Fruit fly (Drosophila melanogaster): ENCODE measurements around the gene Tm2.
A peak's percentile ranks its signal among the peaks of the same experiment; 100 is the strongest.

Gene Tm2

dm6 chr3R:15319912-15320746 is 10.1 kb downstream of the Tm2 start, which contains the start of the genes CG6276 and CG44040 (continued):
- TF ChIP-seq Trl (optimal IDR thresholded peaks at IDR 0.05) = no peak
- TF ChIP-seq Trl (GFP tag; optimal IDR thresholded peaks at IDR 0.05) = no peak
- TF ChIP-seq CG1832 (GFP tag; optimal IDR thresholded peaks at IDR 0.05) = no peak
- no peak for TF ChIP-seq zf30C (GFP tag; optimal IDR thresholded peaks at IDR 0.05)
- peak in 1 of 2 experiments; percentile 3 for TF ChIP-seq insv (GFP tag; optimal IDR thresholded peaks at IDR 0.05)
- no peak for TF ChIP-seq Bdp1 (GFP tag; optimal IDR thresholded peaks at IDR 0.05)
- TF ChIP-seq Ets65A (GFP tag) = peak; percentile 92
- TF ChIP-seq gfzf (GFP tag; optimal IDR thresholded peaks at IDR 0.05) = no peak
- TF ChIP-seq Dll (GFP tag; IDR thresholded peaks at IDR 0.05; ENCODE audit: partially characterized antibody) = no peak
- no peak for TF ChIP-seq trh (GFP tag; optimal IDR thresholded peaks at IDR 0.05)
- TF ChIP-seq Antp (GFP tag; optimal IDR thresholded peaks at IDR 0.05) = peak; percentile 32
- no peak for TF ChIP-seq zen (tag; optimal IDR thresholded peaks at IDR 0.05)
- TF ChIP-seq ab (GFP tag; optimal IDR thresholded peaks at IDR 0.05) = no peak
- TF ChIP-seq CG12219 (GFP tag; optimal IDR thresholded peaks at IDR 0.05) = peak; percentile 22
- TF ChIP-seq CG7786 (GFP tag; optimal IDR thresholded peaks at IDR 0.05) = peak; percentile 34
- peak; percentile 32 for TF ChIP-seq CG9609 (GFP tag; optimal IDR thresholded peaks at IDR 0.05)
- peak; percentile 40 for TF ChIP-seq CG4424 (GFP tag; optimal IDR thresholded peaks at IDR 0.05)
- peak; percentile 42 for TF ChIP-seq Nf-YC (tag; optimal IDR thresholded peaks at IDR 0.05)
- TF ChIP-seq CG8388 (GFP tag; optimal IDR thresholded peaks at IDR 0.05) = peak; percentile 32
- no peak for TF ChIP-seq Scr (GFP tag; IDR thresholded peaks at IDR 0.05; ENCODE audit: partially characterized antibody)
- no peak for TF ChIP-seq Doc2 (GFP tag; IDR thresholded peaks at IDR 0.05)
- TF ChIP-seq Dek (tag; optimal IDR thresholded peaks at IDR 0.05) = peak; percentile 35
- TF ChIP-seq Gsc (GFP tag; IDR thresholded peaks at IDR 0.05) = no peak
- peak; percentile 65 for TF ChIP-seq CG2678 (tag; optimal IDR thresholded peaks at IDR 0.05)
- no peak for TF ChIP-seq grn (GFP tag; optimal IDR thresholded peaks at IDR 0.05)
- TF ChIP-seq ind (GFP tag; optimal IDR thresholded peaks at IDR 0.05) = peak; percentile 29
- TF ChIP-seq CG18619 (GFP tag; optimal IDR thresholded peaks at IDR 0.05) = peak; percentile 30
- no peak for TF ChIP-seq CG10366 (GFP tag; IDR thresholded peaks at IDR 0.05)
- TF ChIP-seq lbe (GFP tag; optimal IDR thresholded peaks at IDR 0.05) = peak; percentile 63
- TF ChIP-seq ewg (GFP tag; optimal IDR thresholded peaks at IDR 0.05) = no peak
- TF ChIP-seq mirr (GFP tag; optimal IDR thresholded peaks at IDR 0.05) = no peak
- TF ChIP-seq CG10147 (GFP tag; optimal IDR thresholded peaks at IDR 0.05) = peak; percentile 32
- peak in 1 of 2 experiments; percentile 25 for TF ChIP-seq chif (GFP tag; optimal IDR thresholded peaks at IDR 0.05)
- TF ChIP-seq CG10462 (GFP tag; optimal IDR thresholded peaks at IDR 0.05) = peak; percentile 22
- no peak for TF ChIP-seq Sox100B (GFP tag; optimal IDR thresholded peaks at IDR 0.05)
- TF ChIP-seq ase (GFP tag; IDR thresholded peaks at IDR 0.05) = peak; percentile 10; the same call in 1 of the 3 replicates
- peak; percentile 73 for TF ChIP-seq row (GFP tag; IDR thresholded peaks at IDR 0.05)
- peak; percentile 15 for TF ChIP-seq Sry-δ (GFP tag; optimal IDR thresholded peaks at IDR 0.05)
- TF ChIP-seq CG43689 (GFP tag; IDR thresholded peaks at IDR 0.05) = peak; percentile 43; the same call in 1 of the 2 replicates
- peak; percentile 20 for TF ChIP-seq CG13894 (tag; optimal IDR thresholded peaks at IDR 0.05)
- peak; percentile 6 for TF ChIP-seq schlank (tag; optimal IDR thresholded peaks at IDR 0.05)
- TF ChIP-seq Side (GFP tag; optimal IDR thresholded peaks at IDR 0.05) = peak; percentile 6
- peak; percentile 56 for TF ChIP-seq CG12299 (tag; optimal IDR thresholded peaks at IDR 0.05)
- no peak for TF ChIP-seq NC2β (GFP tag; optimal IDR thresholded peaks at IDR 0.05)
- TF ChIP-seq CG2199 (GFP tag; IDR thresholded peaks at IDR 0.05) = no peak
- TF ChIP-seq CG11723 (GFP tag; optimal IDR thresholded peaks at IDR 0.05) = peak; percentile 22
- peak; percentile 43 to 44 for TF ChIP-seq dpn (GFP tag; optimal IDR thresholded peaks at IDR 0.05)
- TF ChIP-seq CG30020 (tag; optimal IDR thresholded peaks at IDR 0.05) = peak; percentile 14
- peak; percentile 50 for TF ChIP-seq unpg (GFP tag; optimal IDR thresholded peaks at IDR 0.05)
- no peak for TF ChIP-seq CkIIα-i1 (GFP tag; IDR thresholded peaks at IDR 0.05)
